Worm (Caenorhabditis elegans) whole organism, L2 larva: ENCODE results near the gene npr-16.

ENCODE experiments used
- C34F6.9 ChIP-seq: fragments of 150-350 bp; optimal IDR thresholded peaks from 2 replicates; lab custom pipeline; 2014; ENCODE audit warnings: missing biosample characterization, missing genetic modification characterization
- F13H6.1 ChIP-seq: sonication (generic microtip); optimal IDR thresholded peaks from 2 replicates; lab custom pipeline; 2016; ENCODE audit warnings: missing genetic modification characterization, missing compliant biosample characterization
- ama-1 ChIP-seq: fragments of 150-350 bp; optimal IDR thresholded peaks from 2 replicates; lab custom pipeline; 2018; ENCODE audit warnings: inconsistent platforms
- ceh-16 ChIP-seq: fragments of 150-350 bp; optimal IDR thresholded peaks from 2 replicates; lab custom pipeline; 2014; ENCODE audit warnings: missing biosample characterization, missing genetic modification characterization
- ceh-82 ChIP-seq: fragments of 150-350 bp; optimal IDR thresholded peaks from 2 replicates; lab custom pipeline; 2014; ENCODE audit warnings: missing biosample characterization, missing genetic modification characterization
- crh-2 ChIP-seq: sonication (generic microtip); optimal IDR thresholded peaks from 2 replicates; lab custom pipeline; 2017; ENCODE audit warnings: missing biosample characterization, missing genetic modification characterization
- dmd-4 ChIP-seq: sonication (generic microtip); optimal IDR thresholded peaks from 2 replicates; lab custom pipeline; 2017; ENCODE audit warnings: missing biosample characterization, missing genetic modification characterization
- elt-3 ChIP-seq: sonication (generic microtip); optimal IDR thresholded peaks from 2 replicates; lab custom pipeline; 2017; ENCODE audit warnings: missing biosample characterization, missing genetic modification characterization
- fos-1 ChIP-seq: fragments of 150-350 bp; optimal IDR thresholded peaks from 2 replicates; lab custom pipeline; 2014; ENCODE audit warnings: missing biosample characterization, missing genetic modification characterization
- lin-11 ChIP-seq: fragments of 150-350 bp; sonication (generic microtip); optimal IDR thresholded peaks from 2 replicates; lab custom pipeline; 2014; ENCODE audit warnings: missing biosample characterization, missing genetic modification characterization, inconsistent platforms, mixed read lengths
- lin-13 ChIP-seq: fragments of 150-350 bp; optimal IDR thresholded peaks from 2 replicates; lab custom pipeline; 2014; ENCODE audit warnings: missing biosample characterization, missing genetic modification reagents, missing genetic modification characterization
- lin-39 ChIP-seq: fragments of 150-350 bp; optimal IDR thresholded peaks from 2 replicates; lab custom pipeline; 2014; ENCODE audit warnings: missing biosample characterization, missing genetic modification reagents, missing genetic modification characterization
- lsy-2 ChIP-seq, 2 experiments: fragments of 150-350 bp in 1 of 2; sonication (generic microtip) in 1 of 2; optimal IDR thresholded peaks; 2 replicates each; lab custom pipeline; 2014 to 2017; ENCODE audit warnings: missing biosample characterization in 2 of 2, missing genetic modification characterization in 2 of 2
- mbf-1 ChIP-seq: sonication (generic microtip); optimal IDR thresholded peaks from 2 replicates; lab custom pipeline; 2017; ENCODE audit warnings: missing biosample characterization, missing genetic modification characterization
- mdl-1 ChIP-seq, 2 experiments: fragments of 150-350 bp in 1 of 2; sonication (generic microtip) in 1 of 2; optimal IDR thresholded peaks; 2 replicates each; lab custom pipeline; 2017; ENCODE audit warnings: missing biosample characterization in 2 of 2, missing genetic modification characterization in 2 of 2
- nhr-10 ChIP-seq: sonication (generic microtip); optimal IDR thresholded peaks from 2 replicates; lab custom pipeline; 2017; ENCODE audit warnings: missing biosample characterization, missing genetic modification characterization
- nhr-11 ChIP-seq: fragments of 150-350 bp; optimal IDR thresholded peaks from 2 replicates; lab custom pipeline; 2014; ENCODE audit warnings: missing biosample characterization, missing genetic modification characterization
- nhr-129 ChIP-seq: fragments of 150-350 bp; optimal IDR thresholded peaks from 2 replicates; lab custom pipeline; 2014; ENCODE audit warnings: missing biosample characterization, missing genetic modification characterization
- nhr-237 ChIP-seq: fragments of 150-350 bp; optimal IDR thresholded peaks from 2 replicates; lab custom pipeline; 2014; ENCODE audit warnings: missing biosample characterization, missing genetic modification characterization
- nhr-25 ChIP-seq: fragments of 150-350 bp; sonication (generic microtip); optimal IDR thresholded peaks from 3 replicates; lab custom pipeline; 2014; ENCODE audit warnings: missing biosample characterization, missing genetic modification characterization
- nhr-77 ChIP-seq: fragments of 150-350 bp; optimal IDR thresholded peaks from 2 replicates; lab custom pipeline; 2014; ENCODE audit warnings: missing biosample characterization, missing genetic modification characterization
- peb-1 ChIP-seq: fragments of 150-350 bp; optimal IDR thresholded peaks from 2 replicates; lab custom pipeline; 2014; ENCODE audit warnings: missing biosample characterization, missing genetic modification characterization
- sma-9 ChIP-seq, 2 experiments: fragments of 150-350 bp in 1 of 2; sonication (generic microtip) in 1 of 2; optimal IDR thresholded peaks; 2 replicates each; lab custom pipeline; 2014 to 2016; ENCODE audit warnings: missing genetic modification characterization in 2 of 2, mild to moderate bottlenecking in 1 of 2, missing biosample characterization in 1 of 2, missing compliant biosample characterization in 1 of 2, missing genetic modification reagents in 1 of 2, moderate library complexity in 1 of 2
- unc-39 ChIP-seq: fragments of 150-350 bp; optimal IDR thresholded peaks from 2 replicates; lab custom pipeline; 2014; ENCODE audit warnings: missing biosample characterization, missing genetic modification characterization
- unc-62 ChIP-seq: fragments of 150-350 bp; optimal IDR thresholded peaks from 2 replicates; lab custom pipeline; 2014; ENCODE audit warnings: missing biosample characterization, missing genetic modification reagents, missing genetic modification characterization
- ztf-1 ChIP-seq: fragments of 200-800 bp; sonication (Bioruptor generic); conservative IDR thresholded peaks from 2 replicates; pipeline ENCODE4 v1.3.6; 2022; ENCODE audit warnings: missing genetic modification characterization, missing compliant biosample characterization

npr-16 gene

DNA sequence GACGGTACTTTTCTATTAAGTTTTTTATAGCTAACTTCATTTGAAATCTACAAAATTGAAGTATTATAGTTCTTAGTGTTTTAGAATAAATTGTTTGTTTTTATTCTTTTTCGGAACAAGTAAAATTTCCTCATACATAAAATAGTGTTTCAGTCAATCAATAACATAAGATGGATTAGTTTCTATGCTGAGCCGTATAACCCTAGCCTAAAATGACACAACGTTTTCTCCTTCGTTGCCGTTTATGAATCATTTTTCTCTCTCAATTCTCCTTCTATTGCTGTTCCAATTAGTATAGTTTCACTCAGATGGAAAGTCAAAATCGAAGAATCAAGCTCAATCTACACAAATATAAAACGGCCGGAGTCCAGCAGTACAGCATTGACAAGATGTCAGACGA is 23.6 kb downstream of the npr-16 start, which contains the start of gene rgs-7:
TSS of gene rgs-7 (plus strand) at position 301 of the 400 bp plus-strand sequence.
- TF ChIP-seq unc-39 (no peak), unc-62 (GFP tag; lab: Kevin White, UChicago) (no peak), lin-11 (tag; lab: Kevin White, UChicago) (no peak)

DNA sequence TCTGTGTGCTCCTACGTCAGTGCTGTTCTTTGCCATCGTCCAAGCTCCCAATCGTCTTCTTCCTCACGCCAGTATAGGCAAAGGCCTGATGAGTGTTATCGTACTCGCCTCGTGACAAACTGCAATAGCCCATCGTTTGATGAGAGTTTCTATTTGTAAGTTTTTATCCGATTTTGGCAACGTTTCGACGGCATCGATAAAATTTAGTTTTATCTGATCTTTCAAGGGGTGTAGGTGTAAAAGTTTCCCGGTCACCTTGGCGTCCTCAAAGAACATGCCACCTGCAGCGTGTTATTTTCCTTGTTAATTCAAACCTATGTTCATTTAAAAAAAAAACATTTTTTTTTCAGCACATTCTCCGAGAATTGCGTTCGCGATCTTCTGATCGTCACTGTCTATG is 28.5 kb downstream of the npr-16 start:
- peak; percentile 8 for TF ChIP-seq ceh-16 (tag; lab: Kevin White, UChicago)
- TF ChIP-seq elt-3 (tag; lab: Kevin White, UChicago): no peak
- TF ChIP-seq, all 48 proteins: peak for 1

DNA sequence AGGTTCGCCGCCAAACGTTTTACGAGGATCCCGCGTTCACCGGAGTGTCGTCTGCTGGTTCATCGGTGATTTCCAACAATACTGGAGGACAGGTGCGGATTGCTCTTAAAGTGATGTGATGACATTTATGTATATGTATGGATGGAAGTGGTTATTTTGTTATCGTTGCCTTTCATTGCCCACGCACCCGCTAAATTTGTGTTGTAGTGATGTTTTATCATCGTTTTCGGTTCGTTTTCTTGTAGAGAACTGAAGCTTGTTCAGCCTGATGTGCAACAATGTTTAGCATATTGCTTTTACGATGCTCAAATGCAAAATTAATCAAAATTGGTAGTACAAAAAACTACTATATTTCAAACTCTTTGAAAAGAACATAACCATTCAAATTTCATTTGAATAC is 29.2 kb downstream of the npr-16 start:
- TF ChIP-seq crh-2 (tag; lab: Kevin White, UChicago) (no peak), nhr-10 (no peak), fos-1 (tag; lab: Kevin White, UChicago) (peak; percentile 39)

DNA sequence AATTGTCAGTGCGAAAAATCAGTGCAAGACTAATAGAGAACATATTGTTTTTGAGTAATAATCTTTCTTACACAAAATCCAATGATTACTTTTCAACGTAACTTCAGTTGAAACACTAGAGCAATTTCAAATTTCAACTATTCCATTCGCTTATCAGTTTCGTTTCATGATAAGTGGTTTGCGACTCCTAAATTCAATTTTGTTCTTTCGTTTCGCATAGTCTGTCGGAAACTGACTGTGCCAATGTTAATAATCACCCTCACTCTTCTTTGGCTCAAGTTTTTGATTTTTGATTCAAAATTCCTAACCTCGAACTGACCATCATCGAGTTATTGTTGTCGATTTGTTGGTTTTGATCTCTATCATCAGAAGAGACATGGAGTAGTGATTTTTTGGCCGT is 30.1 kb downstream of the npr-16 start:
- TF ChIP-seq F13H6.1 (no peak), fos-1 (tag; lab: Kevin White, UChicago) (peak; percentile 71)
- TF ChIP-seq, all 48 proteins: peak for 1

DNA sequence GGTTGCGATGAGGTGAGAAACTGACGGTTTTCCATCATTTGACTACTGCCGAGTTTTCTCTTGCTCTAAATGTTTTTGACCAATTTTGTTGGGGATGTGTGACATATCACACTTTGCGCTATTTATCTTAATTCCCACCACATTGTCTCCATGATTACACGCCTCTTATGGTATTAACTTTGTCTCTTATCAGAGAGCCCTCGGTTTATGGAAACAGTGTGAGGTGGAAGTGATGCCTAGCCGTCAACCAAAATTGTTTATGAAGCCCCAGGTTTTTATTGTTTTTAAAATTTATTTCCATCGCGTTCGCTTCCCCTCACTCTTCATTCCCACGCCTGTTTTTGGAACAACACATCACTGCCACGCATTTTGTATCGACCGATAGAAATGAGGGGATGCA is 32.6 kb downstream of the npr-16 start:
- peak; percentile 22 for TF ChIP-seq sma-9 (GFP tag; optimal IDR thresholded peaks at IDR 0.05; lab: Kevin White, UChicago)
- no peak for TF ChIP-seq sma-9 (tag; optimal IDR thresholded peaks at IDR 0.05; lab: Kevin White, UChicago)
- no peak for TF ChIP-seq peb-1
- no peak for TF ChIP-seq unc-62 (GFP tag; lab: Kevin White, UChicago)
- no peak for TF ChIP-seq mbf-1 (tag; lab: Kevin White, UChicago)
- peak; percentile 17 for TF ChIP-seq fos-1 (tag; lab: Kevin White, UChicago)

DNA sequence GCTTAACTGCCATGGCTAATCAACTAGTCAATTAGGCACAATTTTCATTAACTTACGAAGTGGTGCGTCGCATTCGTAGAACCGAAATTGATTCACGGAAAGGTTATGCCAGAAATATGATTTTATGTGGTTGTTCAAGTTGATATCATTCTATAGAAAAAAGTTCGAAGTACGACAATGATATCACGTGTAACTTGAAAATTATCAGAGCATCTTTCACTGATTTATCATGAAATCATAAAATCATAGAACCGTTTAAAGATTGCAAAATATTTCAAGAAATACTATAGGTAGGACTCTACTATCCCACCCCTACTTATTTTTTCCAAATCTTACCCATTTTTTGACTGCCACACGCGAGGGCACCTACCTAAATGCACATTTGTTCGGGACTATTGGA is 34.4 kb downstream of the npr-16 start:
- no peak for TF ChIP-seq ceh-82 (tag; lab: Kevin White, UChicago)
- peak; percentile 39 for TF ChIP-seq fos-1 (tag; lab: Kevin White, UChicago)

DNA sequence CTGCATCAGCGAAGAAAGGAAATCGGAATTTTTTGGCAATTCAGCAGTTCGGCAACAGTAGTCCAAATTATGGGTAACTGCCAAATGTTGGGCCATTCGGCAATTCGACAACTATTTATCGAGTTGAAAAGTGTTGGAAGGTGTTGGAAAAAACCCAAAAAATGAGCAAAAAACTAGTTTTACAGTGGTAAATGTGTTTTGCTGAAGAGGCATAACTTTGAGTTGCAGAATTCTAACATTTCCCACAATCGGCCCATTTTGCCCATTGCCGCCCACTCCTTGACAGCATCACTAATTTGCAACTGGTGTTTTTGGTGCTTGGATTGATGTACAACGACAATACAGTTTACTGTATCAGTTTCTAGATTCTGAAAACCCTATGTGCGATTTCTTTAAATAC is 35.1 kb downstream of the npr-16 start:
- no peak for TF ChIP-seq F13H6.1
- no peak for TF ChIP-seq lin-39 (tag; lab: Kevin White, UChicago)
- no peak for TF ChIP-seq dmd-4 (tag; lab: Kevin White, UChicago)

DNA sequence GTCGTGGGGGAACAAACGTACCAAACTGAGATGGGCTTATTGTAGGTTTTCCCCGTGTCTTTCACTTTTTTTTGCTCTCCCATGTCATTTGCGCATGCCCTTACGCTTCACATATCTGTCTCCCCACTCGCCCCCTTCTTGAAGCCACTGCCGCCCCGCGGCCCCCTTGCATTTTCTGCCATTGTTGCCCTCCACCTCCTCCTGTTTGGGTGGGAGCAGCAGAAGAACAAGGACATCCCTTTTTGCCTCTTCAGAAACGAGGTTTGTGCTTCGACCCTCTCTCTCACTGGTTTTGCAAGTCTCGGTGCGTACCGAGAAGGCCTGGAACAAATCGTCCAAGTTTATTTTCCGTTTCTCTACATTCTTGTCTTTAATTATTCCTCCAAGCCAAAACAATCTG is 35.5 kb downstream of the npr-16 start:
- TF ChIP-seq nhr-129 (tag; lab: Kevin White, UChicago): no peak
- no peak for TF ChIP-seq nhr-25 (tag; lab: Kevin White, UChicago)
- TF ChIP-seq ceh-82 (tag; lab: Kevin White, UChicago): no peak
- no peak for TF ChIP-seq nhr-11 (tag; lab: Kevin White, UChicago)
- TF ChIP-seq ama-1 (lab: Kevin White, UChicago): no peak
- no peak for TF ChIP-seq ztf-1
- no peak for TF ChIP-seq nhr-237 (tag; lab: Kevin White, UChicago)
- TF ChIP-seq unc-39: no peak
- TF ChIP-seq lin-13: no peak
- no peak for TF ChIP-seq peb-1
- no peak for TF ChIP-seq C34F6.9
- no peak for TF ChIP-seq mdl-1 (tag; optimal IDR thresholded peaks at IDR 0.05; lab: Kevin White, UChicago)
- no peak for TF ChIP-seq lsy-2 (tag; optimal IDR thresholded peaks at IDR 0.05; lab: Kevin White, UChicago)
- TF ChIP-seq sma-9 (GFP tag; optimal IDR thresholded peaks at IDR 0.05; lab: Kevin White, UChicago): no peak
- no peak for TF ChIP-seq sma-9 (tag; optimal IDR thresholded peaks at IDR 0.05; lab: Kevin White, UChicago)
- TF ChIP-seq unc-62 (GFP tag; lab: Kevin White, UChicago): no peak
- TF ChIP-seq, all 48 proteins: peak for 0

DNA sequence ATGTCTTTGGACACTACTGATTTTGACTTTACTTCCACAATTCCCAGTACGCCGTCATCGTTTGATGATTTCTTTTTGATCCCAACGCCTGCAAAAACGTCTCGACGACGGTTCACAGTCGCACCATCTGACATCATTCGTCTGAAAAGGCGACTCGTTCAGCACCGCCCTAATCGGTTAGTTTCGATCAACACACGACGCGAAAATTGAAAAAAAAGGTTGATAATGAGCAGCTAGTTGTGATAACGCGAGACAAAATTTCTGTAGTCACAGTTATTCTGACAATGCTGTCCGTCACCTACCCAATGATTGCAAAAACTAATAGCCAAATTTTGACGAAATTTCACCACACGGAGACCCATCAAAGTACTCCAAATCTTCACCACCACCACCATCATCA is 37.3 kb downstream of the npr-16 start:
- peak; percentile 60 for TF ChIP-seq fos-1 (tag; lab: Kevin White, UChicago)
- TF ChIP-seq crh-2 (tag; lab: Kevin White, UChicago): peak; percentile 3
- no peak for TF ChIP-seq nhr-77 (tag; lab: Kevin White, UChicago)
- TF ChIP-seq sma-9 (GFP tag; optimal IDR thresholded peaks at IDR 0.05; lab: Kevin White, UChicago): peak; percentile 31
- no peak for TF ChIP-seq sma-9 (tag; optimal IDR thresholded peaks at IDR 0.05; lab: Kevin White, UChicago)
